Fruit fly (Drosophila melanogaster) S2 (cell line): Measurements from ENCODE around the gene CG3213.

Experiments
- CG8478 ChIP-seq: fragments of >200 bp; optimal IDR thresholded peaks from 2 replicates; lab custom pipeline; 2018
- CTCF ChIP-seq, 2 experiments: fragments of >200 bp; optimal IDR thresholded peaks; 2 replicates each; lab custom pipeline; 2018

DNA sequence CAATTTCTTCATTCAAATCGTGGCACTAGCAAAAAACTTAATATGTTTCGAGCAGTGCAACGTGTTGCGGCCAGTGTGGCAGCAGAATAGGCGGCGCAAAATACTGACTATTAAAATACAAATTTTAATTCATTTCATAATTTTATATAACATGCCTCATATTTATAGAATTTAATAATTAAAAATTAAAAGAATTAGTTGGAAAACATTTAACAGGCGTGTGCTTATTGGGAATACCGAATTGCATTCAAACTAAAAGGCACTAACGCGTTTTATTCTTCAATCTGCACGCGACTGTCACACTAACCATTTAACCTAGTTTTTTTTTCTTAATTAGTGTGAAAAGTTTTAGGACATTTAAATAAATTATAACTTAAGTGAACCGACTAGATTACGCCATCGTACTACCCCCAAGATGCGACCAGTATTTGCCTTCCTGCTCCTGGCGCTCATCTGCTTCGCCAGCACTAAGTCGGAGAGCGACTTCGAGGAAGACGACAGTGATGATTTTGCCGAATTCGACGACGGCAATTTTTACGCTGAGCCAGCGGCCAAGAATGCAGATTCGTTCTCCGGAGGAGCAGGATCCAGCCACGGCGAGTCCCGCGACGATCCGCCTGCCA, 4.8 kb downstream of the CG3213 start, which contains the start of the genes LeuRS and CG17593:
- TF ChIP-seq CG8478, result no peak
- no peak for TF ChIP-seq CTCF (optimal IDR thresholded peaks at IDR 0.05; lab: Kevin White, UChicago)
